Fruit fly (Drosophila melanogaster) whole organism, pupa: ENCODE data around the gene CG3918.
"Not testable (repeated sequence)": the region's sequence is repeated elsewhere in the genome, so short reads cannot be mapped to it uniquely, and the experiment has no call there.

Source experiments
- CG10348 ChIP-seq: fragments of 200-800 bp; sonication (Bioruptor generic); IDR thresholded peaks from 2 replicates; pipeline ENCODE4 v1.3.6; 2022; ENCODE audit warnings: missing biosample characterization, missing genetic modification characterization
- CG12605 ChIP-seq: fragments of 200-800 bp; sonication (Bioruptor generic); IDR thresholded peaks from 2 replicates; pipeline ENCODE4 v1.3.6; 2022; ENCODE audit warnings: missing biosample characterization, missing genetic modification characterization
- CG13204 ChIP-seq: fragments of 200-800 bp; sonication (Bioruptor generic); optimal IDR thresholded peaks from 2 replicates; lab custom pipeline; 2018; ENCODE audit warnings: missing biosample characterization, mild to moderate bottlenecking, missing genetic modification characterization, moderate library complexity
- CG34367 ChIP-seq: fragments of 200-800 bp; sonication (Bioruptor generic); optimal IDR thresholded peaks from 2 replicates; lab custom pipeline; 2018; ENCODE audit warnings: missing biosample characterization, mild to moderate bottlenecking, missing genetic modification characterization
- CG8159 ChIP-seq: fragments of 200-800 bp; sonication (Bioruptor generic); optimal IDR thresholded peaks from 3 replicates; lab custom pipeline; 2018; ENCODE audit warnings: missing biosample characterization, mild to moderate bottlenecking, missing genetic modification characterization, moderate library complexity
- CG8301 ChIP-seq: fragments of 200-800 bp; sonication (Bioruptor generic); optimal IDR thresholded peaks from 2 replicates; lab custom pipeline; 2018; ENCODE audit warnings: missing biosample characterization, mild to moderate bottlenecking, missing genetic modification characterization
- CG9948 ChIP-seq: fragments of 200-800 bp; sonication (Bioruptor generic); optimal IDR thresholded peaks from 2 replicates; lab custom pipeline; 2018; ENCODE audit warnings: missing biosample characterization, mild to moderate bottlenecking, missing genetic modification characterization, moderate library complexity
- EcR ChIP-seq: fragments of 200-800 bp; sonication (Bioruptor generic); optimal IDR thresholded peaks from 3 replicates; lab custom pipeline; 2019; ENCODE audit warnings: missing biosample characterization, missing genetic modification characterization, mild to moderate bottlenecking, moderate library complexity, missing genetic modification reagents
- Pif1A ChIP-seq: fragments of 200-800 bp; sonication (Bioruptor generic); optimal IDR thresholded peaks from 3 replicates; lab custom pipeline; 2016; ENCODE audit warnings: missing biosample characterization, missing genetic modification characterization
- Pif1B ChIP-seq: fragments of 200-800 bp; sonication (Bioruptor generic); optimal IDR thresholded peaks from 3 replicates; lab custom pipeline; 2016; ENCODE audit warnings: missing biosample characterization, missing genetic modification characterization
- Snoo ChIP-seq: fragments of 200-800 bp; sonication (Bioruptor generic); optimal IDR thresholded peaks from 3 replicates; lab custom pipeline; 2017; ENCODE audit warnings: missing biosample characterization, mild to moderate bottlenecking, missing genetic modification characterization, inconsistent platforms
- fd96Ca ChIP-seq: fragments of 200-800 bp; sonication (Bioruptor generic); IDR thresholded peaks from 3 replicates; pipeline ENCODE4 v1.3.6; 2022; ENCODE audit warnings: missing biosample characterization, missing genetic modification characterization
- rn ChIP-seq: fragments of 200-800 bp; sonication (Bioruptor generic); IDR thresholded peaks from 2 replicates; pipeline ENCODE4 v1.3.6; 2022; ENCODE audit warnings: missing biosample characterization, missing genetic modification characterization

DNA sequence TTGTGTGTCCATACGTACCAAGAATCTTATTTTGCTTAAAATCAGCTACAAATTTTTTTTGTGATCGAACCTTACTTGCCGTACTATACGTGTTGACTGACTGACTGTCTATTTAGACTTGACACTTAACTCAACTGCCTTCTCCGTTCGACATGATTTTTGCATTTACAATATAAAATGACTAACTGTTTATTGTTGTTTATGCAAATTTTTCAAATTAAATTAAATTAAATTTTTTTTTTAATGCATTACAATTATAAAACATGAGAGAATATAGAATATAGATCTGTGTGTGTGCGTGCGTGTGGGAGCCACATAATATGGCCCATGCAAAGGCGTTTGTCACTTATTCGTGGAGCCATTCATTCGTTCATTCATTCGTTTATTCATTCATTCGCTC lies 47.4 kb upstream of the CG3918 start, which contains the start of gene CG33666:
- TF ChIP-seq CG13204; EcR (GFP tag; lab: Kevin White, UChicago); Pif1A (GFP tag; lab: Kevin White, UChicago); Pif1B; CG10348 (GFP tag; lab: Robert Waterston, UW); CG8301 (tag; lab: Kevin White, UChicago); fd96Ca (GFP tag; lab: Robert Waterston, UW); Snoo (tag; lab: Kevin White, UChicago); CG8159; CG34367 (tag; lab: Kevin White, UChicago); rn (GFP tag; lab: Robert Waterston, UW); CG9948 (tag; lab: Kevin White, UChicago); CG12605 (GFP tag; lab: Robert Waterston, UW): not testable (repeated sequence)
